Worm (Caenorhabditis elegans) whole organism, late embryonic: ENCODE measurements around the gene B0303.4.

Experiments
- C38D4.7 ChIP-seq: fragments of 200-800 bp; sonication (Bioruptor generic); optimal IDR thresholded peaks from 2 replicates; lab custom pipeline; 2018; ENCODE audit warnings: mild to moderate bottlenecking, missing genetic modification characterization, moderate library complexity, missing compliant biosample characterization
- F13H6.1 ChIP-seq: sonication (generic microtip); optimal IDR thresholded peaks from 2 replicates; lab custom pipeline; 2016; ENCODE audit warnings: missing genetic modification characterization, missing compliant biosample characterization
- T23F11.4 ChIP-seq: fragments of 200-800 bp; sonication (Bioruptor generic); optimal IDR thresholded peaks from 2 replicates; lab custom pipeline; 2018; ENCODE audit warnings: mild to moderate bottlenecking, missing genetic modification characterization, missing compliant biosample characterization
- ama-1 ChIP-seq: fragments of 150-350 bp; optimal IDR thresholded peaks from 2 replicates; lab custom pipeline; 2014
- ceh-30 ChIP-seq: fragments of 150-350 bp; optimal IDR thresholded peaks from 2 replicates; lab custom pipeline; 2014; ENCODE audit warnings: missing biosample characterization, missing genetic modification characterization
- ceh-9 ChIP-seq: sonication (generic microtip); optimal IDR thresholded peaks from 2 replicates; lab custom pipeline; 2016; ENCODE audit warnings: mild to moderate bottlenecking, missing genetic modification characterization, inconsistent platforms, missing compliant biosample characterization
- dve-1 ChIP-seq: sonication (generic microtip); optimal IDR thresholded peaks from 2 replicates; lab custom pipeline; 2017; ENCODE audit warnings: antibody characterized with exemption, mild to moderate bottlenecking, missing genetic modification characterization, missing compliant biosample characterization
- elt-2 ChIP-seq: sonication (generic microtip); optimal IDR thresholded peaks from 2 replicates; lab custom pipeline; 2016; ENCODE audit warnings: missing genetic modification reagents, missing genetic modification characterization, missing compliant biosample characterization
- ets-4 ChIP-seq: sonication (generic microtip); optimal IDR thresholded peaks from 2 replicates; lab custom pipeline; 2016; ENCODE audit warnings: missing genetic modification characterization, missing compliant biosample characterization
- gmeb-2 ChIP-seq: sonication (generic microtip); optimal IDR thresholded peaks from 2 replicates; lab custom pipeline; 2016; ENCODE audit warnings: missing genetic modification characterization, inconsistent platforms, missing compliant biosample characterization
- hlh-15 ChIP-seq: sonication (generic microtip); optimal IDR thresholded peaks from 2 replicates; lab custom pipeline; 2016; ENCODE audit warnings: missing genetic modification characterization, missing compliant biosample characterization
- hlh-30 ChIP-seq: sonication (generic microtip); optimal IDR thresholded peaks from 2 replicates; lab custom pipeline; 2017; ENCODE audit warnings: antibody characterized with exemption, missing genetic modification characterization, missing compliant biosample characterization; ENCODE audit not compliant: insufficient read depth
- pqm-1 ChIP-seq: sonication (generic microtip); optimal IDR thresholded peaks from 2 replicates; lab custom pipeline; 2016; ENCODE audit warnings: missing genetic modification characterization, missing compliant biosample characterization

ce11 chrIII:8653457-8653856 lies 36.2 kb upstream of the B0303.4 start:
- TF ChIP-seq dve-1: no peak
- no peak for TF ChIP-seq elt-2 (tag; lab: Kevin White, UChicago)
- no peak for TF ChIP-seq hlh-15 (tag; lab: Kevin White, UChicago)
- TF ChIP-seq ceh-9 (tag; lab: Kevin White, UChicago): no peak
- TF ChIP-seq hlh-30: no peak
- no peak for TF ChIP-seq ama-1 (lab: Kevin White, UChicago)
- TF ChIP-seq T23F11.4: no peak
- TF ChIP-seq gmeb-2 (tag; lab: Kevin White, UChicago): no peak
- no peak for TF ChIP-seq ceh-30 (tag; lab: Kevin White, UChicago)
- no peak for TF ChIP-seq ets-4 (tag; lab: Kevin White, UChicago)
- no peak for TF ChIP-seq pqm-1 (tag; lab: Kevin White, UChicago)
- no peak for TF ChIP-seq F13H6.1 (tag; lab: Kevin White, UChicago)
- no peak for TF ChIP-seq C38D4.7 (GFP tag; lab: Kevin White, UChicago)
